Worm (Caenorhabditis elegans): ENCODE results near the gene clh-1.

clh-1 gene

ce11 chrII:11810436-11810835 lies 45.8 kb downstream of the clh-1 start, which contains the start of gene F43G6.7:
Gene F43G6.7 (plus strand): TSS chrII:11810790.
- TF ChIP-seq W03F9.2 (tag; optimal IDR thresholded peaks at IDR 0.05), result no peak
- TF ChIP-seq him-1 (tag; optimal IDR thresholded peaks at IDR 0.05), result no peak
- no peak for TF ChIP-seq dao-5 (tag; optimal IDR thresholded peaks at IDR 0.05)

- TF ChIP-seq dao-5 (tag; optimal IDR thresholded peaks at IDR 0.05) (no peak), him-1 (tag; optimal IDR thresholded peaks at IDR 0.05) (no peak), W03F9.2 (tag; optimal IDR thresholded peaks at IDR 0.05) (no peak)
These were observed 47.3 kb downstream of the clh-1 start, which contains the start of gene F43G6.10 for ce11 chrII:11808979-11809378. Gene F43G6.10 (plus strand): TSS chrII:11809349.

- no peak for TF ChIP-seq him-1 (tag; optimal IDR thresholded peaks at IDR 0.05)
These were observed 50.0 kb downstream of the clh-1 start, which contains the start of gene jmjd-1.1 for ce11 chrII:11806256-11806655. Gene jmjd-1.1 (plus strand): TSS chrII:11806556.

- no peak for TF ChIP-seq dao-5 (tag; optimal IDR thresholded peaks at IDR 0.05)
- TF ChIP-seq him-1 (tag; optimal IDR thresholded peaks at IDR 0.05), result no peak
- TF ChIP-seq W03F9.2 (tag; optimal IDR thresholded peaks at IDR 0.05), result no peak
These were observed 53.8 kb downstream of the clh-1 start, which contains the start of gene F43G6.17 for ce11 chrII:11802451-11802850. Gene F43G6.17 (plus strand): TSS chrII:11802751.

ce11 chrII:11798737-11799136 lies 57.5 kb downstream of the clh-1 start, which contains the start of gene hda-5:
Gene hda-5 (plus strand): TSS chrII:11799037.
- TF ChIP-seq W03F9.2 (tag; optimal IDR thresholded peaks at IDR 0.05) (no peak), dao-5 (tag; optimal IDR thresholded peaks at IDR 0.05) (no peak), him-1 (tag; optimal IDR thresholded peaks at IDR 0.05) (no peak)

- TF ChIP-seq dao-5 (tag; optimal IDR thresholded peaks at IDR 0.05) (no peak), him-1 (tag; optimal IDR thresholded peaks at IDR 0.05) (no peak), W03F9.2 (tag; optimal IDR thresholded peaks at IDR 0.05) (no peak)
These were observed 59.1 kb downstream of the clh-1 start for ce11 chrII:11797194-11797593.

All from whole organism, L4/young adult.